Fruit fly (Drosophila melanogaster): ENCODE results near the gene CG14572.

The CG14572 gene

dm6 chr3L:21769515-21769914, 28.2 kb downstream of the CG14572 start, which contains the start of gene CG7370 (continued):
- TF ChIP-seq Hr39 (optimal IDR thresholded peaks at IDR 0.05) (no peak), CG11504 (tag; optimal IDR thresholded peaks at IDR 0.05) (peak; percentile 74), CG4820 (GFP tag; optimal IDR thresholded peaks at IDR 0.05) (no peak), Vsx1 (GFP tag; optimal IDR thresholded peaks at IDR 0.05) (no peak)

- TF ChIP-seq CG10979 (tag; optimal IDR thresholded peaks at IDR 0.05) (no peak), CG2199 (GFP tag; IDR thresholded peaks at IDR 0.05) (peak; percentile 27; the same call in 1 of the 3 replicates), CG6654 (GFP tag; optimal IDR thresholded peaks at IDR 0.05) (no peak), Med (GFP tag) (peak; percentile 84), CG6791 (GFP tag; IDR thresholded peaks at IDR 0.05; ENCODE audit: partially characterized antibody) (no peak), Xrp1 (GFP tag; IDR thresholded peaks at IDR 0.05) (no peak), CG12071 (GFP tag; optimal IDR thresholded peaks at IDR 0.05) (no peak), Fer1 (GFP tag; optimal IDR thresholded peaks at IDR 0.05) (no peak), HLHmδ (GFP tag; optimal IDR thresholded peaks at IDR 0.05) (no peak), CG7963 (GFP tag; IDR thresholded peaks at IDR 0.05; ENCODE audit: partially characterized antibody) (no peak), CG8281 (tag; optimal IDR thresholded peaks at IDR 0.05) (no peak), CG11247 (GFP tag; IDR thresholded peaks at IDR 0.05) (no peak), Nf-YC (tag; optimal IDR thresholded peaks at IDR 0.05) (peak; percentile 14), repo (GFP tag; optimal IDR thresholded peaks at IDR 0.05) (no peak), Sry-β (GFP tag; optimal IDR thresholded peaks at IDR 0.05) (no peak), CG1529 (GFP tag; optimal IDR thresholded peaks at IDR 0.05) (no peak), CG15269 (tag; optimal IDR thresholded peaks at IDR 0.05) (no peak), CG3281 (GFP tag; optimal IDR thresholded peaks at IDR 0.05) (peak; percentile 35), sqz (GFP tag; optimal IDR thresholded peaks at IDR 0.05) (no peak), CG7357 (GFP tag; IDR thresholded peaks at IDR 0.05) (no peak), Trl (optimal IDR thresholded peaks at IDR 0.05) (peak; percentile 67 to 76), Trl (GFP tag; optimal IDR thresholded peaks at IDR 0.05) (no peak), trem (tag; optimal IDR thresholded peaks at IDR 0.05) (no peak), grau (tag; optimal IDR thresholded peaks at IDR 0.05) (no peak), Poxn (GFP tag; IDR thresholded peaks at IDR 0.05) (no peak), tna (GFP tag; IDR thresholded peaks at IDR 0.05; ENCODE audit: partially characterized antibody) (no peak), hb (GFP tag; IDR thresholded peaks at IDR 0.05; ENCODE audit: partially characterized antibody) (no peak), CG13287 (GFP tag; IDR thresholded peaks at IDR 0.05; ENCODE audit: partially characterized antibody) (0 out of 2 replicates have a peak, but pooled peaks have one; percentile 25), CG6854 (GFP tag; optimal IDR thresholded peaks at IDR 0.05) (peak; percentile 15), CG11695 (GFP tag; IDR thresholded peaks at IDR 0.05) (no peak), bab2 (GFP tag; optimal IDR thresholded peaks at IDR 0.05) (no peak), ara (GFP tag; IDR thresholded peaks at IDR 0.05) (no peak), HLH54F (GFP tag; optimal IDR thresholded peaks at IDR 0.05) (no peak), gro (GFP tag; optimal IDR thresholded peaks at IDR 0.05) (peak; percentile 7), CG8290 (GFP tag; optimal IDR thresholded peaks at IDR 0.05) (no peak), CG8290 (tag; optimal IDR thresholded peaks at IDR 0.05) (no peak), cad (GFP tag; optimal IDR thresholded peaks at IDR 0.05) (no peak), MTF-1 (GFP tag; optimal IDR thresholded peaks at IDR 0.05; ENCODE audit: borderline replicate concordance) (no peak), NC2α (GFP tag; optimal IDR thresholded peaks at IDR 0.05) (no peak), sr (GFP tag; IDR thresholded peaks at IDR 0.05) (no peak), CG8388 (GFP tag; optimal IDR thresholded peaks at IDR 0.05) (no peak), sim (GFP tag; IDR thresholded peaks at IDR 0.05) (no peak), ATbp (GFP tag; optimal IDR thresholded peaks at IDR 0.05) (no peak), Nf-YB (GFP tag; optimal IDR thresholded peaks at IDR 0.05) (peak; percentile 28), sug (tag; optimal IDR thresholded peaks at IDR 0.05) (no peak), Jarid2 (GFP tag; optimal IDR thresholded peaks at IDR 0.05) (peak; percentile 67)
Observed at dm6 chr3L:21770328-21770727, 29.0 kb downstream of the CG14572 start, which contains the start of gene Syn1. Gene Syn1 (minus strand): TSS chr3L:21770534.
